Fruit fly (Drosophila melanogaster) whole organism, adult: ENCODE data around the gene CG5273.

Experiments used
- CG11617 ChIP-seq: fragments of 200-800 bp; sonication (Bioruptor generic); optimal IDR thresholded peaks from 2 replicates; lab custom pipeline; 2017; ENCODE audit warnings: mild to moderate bottlenecking, missing biosample characterization, missing genetic modification reagents, missing genetic modification characterization
- CG1620 ChIP-seq: fragments of 200-800 bp; sonication (Bioruptor generic); optimal IDR thresholded peaks from 2 replicates; lab custom pipeline; 2016; ENCODE audit warnings: missing biosample characterization, missing genetic modification characterization
- Hr96 ChIP-seq: fragments of 200-800 bp; sonication (Bioruptor generic); optimal IDR thresholded peaks from 2 replicates; lab custom pipeline; 2016; ENCODE audit warnings: missing biosample characterization, missing genetic modification characterization

DNA sequence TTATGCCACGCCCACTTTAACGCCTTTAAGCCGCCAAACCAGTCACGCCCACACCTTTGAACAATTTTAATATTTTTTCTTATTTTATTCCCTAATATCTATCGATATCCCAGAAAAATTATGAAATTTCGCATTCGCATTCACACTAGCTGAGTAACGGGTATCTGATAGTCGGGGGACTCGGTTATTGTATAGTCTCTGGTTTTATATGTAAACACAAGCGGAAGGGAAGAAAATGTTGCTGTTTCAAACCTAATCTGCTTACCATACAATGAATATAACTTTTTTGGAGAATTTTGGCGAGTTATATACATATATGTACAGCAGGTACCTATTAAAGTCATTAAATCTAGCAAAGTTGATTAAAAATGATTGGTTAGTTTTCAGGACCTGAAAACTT, 48.5 kb upstream of the CG5273 start:
- no peak for TF ChIP-seq CG11617 (GFP tag; lab: Kevin White, UChicago)
- no peak for TF ChIP-seq Hr96 (GFP tag; lab: Kevin White, UChicago)
- no peak for TF ChIP-seq CG1620 (GFP tag; lab: Kevin White, UChicago)
